Worm (Caenorhabditis elegans): ENCODE results near the gene ZK662.6.

Gene ZK662.6

DNA sequence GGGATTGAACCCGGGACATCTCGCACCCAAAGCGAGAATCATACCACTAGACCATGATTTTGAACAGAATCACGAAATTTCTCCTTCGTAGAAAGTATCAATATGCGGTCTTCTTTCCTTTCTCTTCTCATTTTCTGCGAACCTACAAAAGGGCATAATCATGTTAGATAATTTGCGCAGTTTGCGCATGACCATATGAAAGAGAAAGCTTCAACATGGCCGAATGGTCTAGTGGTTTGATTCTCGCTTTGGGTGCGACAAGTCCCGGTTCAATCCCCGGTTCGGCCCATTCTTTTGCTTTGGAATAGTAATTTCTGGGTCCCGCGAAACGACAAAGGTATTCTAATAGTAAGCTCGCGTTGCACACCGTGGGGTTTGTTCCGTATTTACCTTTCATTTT, 29.4 kb downstream of the ZK662.6 start (continued):
- TF ChIP-seq ceh-58 (GFP tag; IDR thresholded peaks at IDR 0.05): no peak
- TF ChIP-seq ceh-100 (GFP tag; IDR thresholded peaks at IDR 0.05): 0 out of 2 replicates have a peak, but pooled peaks have one; percentile 10
- no peak for TF ChIP-seq somi-1 (GFP tag; optimal IDR thresholded peaks at IDR 0.05)
- no peak for TF ChIP-seq F23B12.7 (tag; optimal IDR thresholded peaks at IDR 0.05; ENCODE audit: insufficient read depth)
- TF ChIP-seq egl-44 (GFP tag; IDR thresholded peaks at IDR 0.05): no peak
- no peak for TF ChIP-seq lir-1 (GFP tag; conservative IDR thresholded peaks at IDR 0.05)
- TF ChIP-seq tbp1 (GFP tag; optimal IDR thresholded peaks at IDR 0.05): peak; percentile 80
- no peak for TF ChIP-seq snpc-4 (GFP tag; optimal IDR thresholded peaks at IDR 0.05)
- peak in 2 of 4 experiments; percentile 11 to 54 for TF ChIP-seq snpc-4 (tag; optimal IDR thresholded peaks at IDR 0.05)
- peak; percentile 36 for TF ChIP-seq hmg-1.2 (GFP tag; IDR thresholded peaks at IDR 0.05)
- no peak for TF ChIP-seq pbrm-1 (GFP tag; IDR thresholded peaks at IDR 0.05)
- peak; percentile 60 for TF ChIP-seq B0261.1 (tag; optimal IDR thresholded peaks at IDR 0.05)
- no peak for TF ChIP-seq F33H1.4 (GFP tag; IDR thresholded peaks at IDR 0.05)
- peak; percentile 61 for TF ChIP-seq rpc-1 (optimal IDR thresholded peaks at IDR 0.05)
- peak; percentile 69 for TF ChIP-seq rpc-1 (tag; optimal IDR thresholded peaks at IDR 0.05)
- no peak for TF ChIP-seq F57A8.1 (GFP tag; optimal IDR thresholded peaks at IDR 0.05)
- TF ChIP-seq F37B4.10 (GFP tag; IDR thresholded peaks at IDR 0.05): no peak
- peak; percentile 72 for TF ChIP-seq nfyb-1 (GFP tag; IDR thresholded peaks at IDR 0.05)
- no peak for TF ChIP-seq hlh-12 (tag; optimal IDR thresholded peaks at IDR 0.05)
- TF ChIP-seq K11D2.4 (GFP tag; IDR thresholded peaks at IDR 0.05): no peak
- TF ChIP-seq lsl-1 (GFP tag; optimal IDR thresholded peaks at IDR 0.05): no peak
- TF ChIP-seq ztf-3 (GFP tag; optimal IDR thresholded peaks at IDR 0.05): no peak
- TF ChIP-seq zfh-2 (GFP tag; conservative IDR thresholded peaks at IDR 0.05): no peak
- TF ChIP-seq D2030.7 (GFP tag; IDR thresholded peaks at IDR 0.05): peak; percentile 36; the same call in 1 of the 2 replicates
- TF ChIP-seq snpc-1.3 (tag; optimal IDR thresholded peaks at IDR 0.05; ENCODE audit: insufficient read depth): no peak
- TF ChIP-seq lin-40 (tag; optimal IDR thresholded peaks at IDR 0.05): peak; percentile 9
- TF ChIP-seq lsy-27 (tag; optimal IDR thresholded peaks at IDR 0.05; ENCODE audit: borderline replicate concordance, insufficient read depth): no peak
- TF ChIP-seq ZK185.1 (tag; optimal IDR thresholded peaks at IDR 0.05; ENCODE audit: poor library complexity, severe bottlenecking): peak; percentile 56
- TF ChIP-seq attf-6 (GFP tag; IDR thresholded peaks at IDR 0.05): peak; percentile 41
- TF ChIP-seq ztf-26 (tag; optimal IDR thresholded peaks at IDR 0.05): peak; percentile 14
- TF ChIP-seq mcd-1 (GFP tag; IDR thresholded peaks at IDR 0.05): 0 out of 2 replicates have a peak, but pooled peaks have one; percentile 17

DNA sequence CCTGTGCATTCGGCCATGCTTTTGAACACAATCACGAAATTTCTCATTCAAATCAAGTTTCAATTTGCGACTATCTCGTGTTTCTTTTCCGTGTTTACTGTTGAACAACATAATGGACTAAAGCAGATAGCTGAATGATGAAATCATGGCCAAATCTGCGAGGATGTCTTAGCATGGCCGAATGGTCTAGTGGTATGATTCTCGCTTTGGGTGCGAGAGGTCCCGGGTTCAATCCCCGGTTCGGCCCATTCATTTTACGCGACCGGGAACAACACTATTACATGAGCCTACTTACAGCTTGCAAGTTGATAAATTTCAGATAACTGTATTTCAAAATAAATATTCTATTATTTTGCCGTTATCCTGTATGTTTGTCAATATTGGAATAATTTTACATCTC, 32.8 kb downstream of the ZK662.6 start:
- TF ChIP-seq snpc-4 (GFP tag; optimal IDR thresholded peaks at IDR 0.05) (peak; percentile 26), snpc-4 (tag; optimal IDR thresholded peaks at IDR 0.05) (peak in 2 of 4 experiments; percentile 15 to 65), atf-7 (tag; optimal IDR thresholded peaks at IDR 0.05) (no peak), dox-1 (GFP tag; IDR thresholded peaks at IDR 0.05) (peak; percentile 59; the same call in 1 of the 2 replicates), lin-54 (GFP tag; optimal IDR thresholded peaks at IDR 0.05) (no peak), unc-130 (GFP tag; optimal IDR thresholded peaks at IDR 0.05) (no peak), bed-1 (GFP tag; IDR thresholded peaks at IDR 0.05) (no peak), tbp1 (GFP tag; optimal IDR thresholded peaks at IDR 0.05) (peak; percentile 85), attf-6 (GFP tag; IDR thresholded peaks at IDR 0.05) (0 out of 2 replicates have a peak, but pooled peaks have one; percentile 31), bed-2 (GFP tag; IDR thresholded peaks at IDR 0.05) (no peak), ztf-28 (GFP tag; IDR thresholded peaks at IDR 0.05) (no peak), ceh-100 (GFP tag; IDR thresholded peaks at IDR 0.05) (no peak), ceh-91 (GFP tag; IDR thresholded peaks at IDR 0.05) (no peak), F57A8.1 (GFP tag; optimal IDR thresholded peaks at IDR 0.05) (no peak), lin-35 (GFP tag; optimal IDR thresholded peaks at IDR 0.05) (no peak), K11D2.4 (GFP tag; IDR thresholded peaks at IDR 0.05) (no peak), ztf-25 (GFP tag; IDR thresholded peaks at IDR 0.05) (0 out of 2 replicates have a peak, but pooled peaks have one; percentile 8), ccch-3 (GFP tag; optimal IDR thresholded peaks at IDR 0.05) (no peak), F55B11.4 (tag; optimal IDR thresholded peaks at IDR 0.05; ENCODE audit: borderline replicate concordance, insufficient read depth) (no peak), lin-26 (GFP tag; IDR thresholded peaks at IDR 0.05) (peak; percentile 77), F23B12.7 (tag; optimal IDR thresholded peaks at IDR 0.05; ENCODE audit: insufficient read depth) (no peak), nhr-120 (GFP tag; IDR thresholded peaks at IDR 0.05) (no peak), efl-1 (GFP tag; optimal IDR thresholded peaks at IDR 0.05) (no peak), F57C9.4 (tag; optimal IDR thresholded peaks at IDR 0.05) (no peak), rpc-1 (optimal IDR thresholded peaks at IDR 0.05) (peak; percentile 46), rpc-1 (tag; optimal IDR thresholded peaks at IDR 0.05) (peak; percentile 75)

All from whole organism, young adult.